Fruit fly (Drosophila melanogaster) whole organism, prepupa: ENCODE data around the gene Gk1.

Source experiments
- CG10631 ChIP-seq: fragments of 200-800 bp; sonication (Bioruptor generic); optimal IDR thresholded peaks from 2 replicates; lab custom pipeline; 2016; ENCODE audit warnings: missing biosample characterization, missing genetic modification characterization
- CG10669 ChIP-seq: fragments of 200-800 bp; sonication (Bioruptor generic); optimal IDR thresholded peaks from 3 replicates; lab custom pipeline; 2018; ENCODE audit warnings: missing biosample characterization, mild to moderate bottlenecking, missing genetic modification characterization, moderate library complexity
- CG11294 ChIP-seq: fragments of 200-800 bp; sonication (Bioruptor generic); IDR thresholded peaks from 2 replicates; pipeline ENCODE4 v1.3.6; 2022; ENCODE audit warnings: missing biosample characterization, missing genetic modification characterization
- CG11762 ChIP-seq: fragments of 200-800 bp; sonication (Bioruptor generic); optimal IDR thresholded peaks from 3 replicates; lab custom pipeline; 2016; ENCODE audit warnings: missing biosample characterization, missing genetic modification characterization; ENCODE audit not compliant: insufficient read depth
- CG11902 ChIP-seq: fragments of 200-800 bp; sonication (Bioruptor generic); optimal IDR thresholded peaks from 3 replicates; lab custom pipeline; 2016; ENCODE audit warnings: missing biosample characterization, missing genetic modification characterization
- CG15336 ChIP-seq: fragments of 200-800 bp; sonication (Bioruptor generic); IDR thresholded peaks from 2 replicates; pipeline ENCODE4 v1.3.6; 2022; ENCODE audit warnings: missing biosample characterization, missing genetic modification characterization
- CG1621 ChIP-seq: fragments of 200-800 bp; sonication (Bioruptor generic); optimal IDR thresholded peaks from 3 replicates; lab custom pipeline; 2018; ENCODE audit warnings: missing biosample characterization, mild to moderate bottlenecking, missing genetic modification characterization
- CG16779 ChIP-seq: fragments of 200-800 bp; sonication (Bioruptor generic); optimal IDR thresholded peaks from 3 replicates; lab custom pipeline; 2017; ENCODE audit warnings: missing biosample characterization, mild to moderate bottlenecking, missing genetic modification characterization
- CG3032 ChIP-seq: fragments of 200-800 bp; optimal IDR thresholded peaks from 2 replicates; lab custom pipeline; 2019; ENCODE audit warnings: missing biosample characterization, mild to moderate bottlenecking, missing genetic modification characterization, moderate library complexity
- CG34406 ChIP-seq: fragments of 200-800 bp; sonication (Bioruptor generic); optimal IDR thresholded peaks from 3 replicates; lab custom pipeline; 2016; ENCODE audit warnings: missing biosample characterization, missing genetic modification characterization
- CG4318 ChIP-seq: fragments of 200-800 bp; sonication (Bioruptor generic); optimal IDR thresholded peaks from 3 replicates; lab custom pipeline; 2017; ENCODE audit warnings: missing biosample characterization, mild to moderate bottlenecking, missing genetic modification characterization
- CG6163 ChIP-seq: fragments of 200-800 bp; sonication (Bioruptor generic); IDR thresholded peaks from 3 replicates; pipeline ENCODE4 v1.3.6; 2022; ENCODE audit warnings: missing biosample characterization, missing genetic modification characterization
- CG6854 ChIP-seq: fragments of 200-800 bp; sonication (Bioruptor generic); optimal IDR thresholded peaks from 2 replicates; lab custom pipeline; 2017; ENCODE audit warnings: missing biosample characterization, mild to moderate bottlenecking, missing genetic modification characterization
- CG7368 ChIP-seq: fragments of 200-800 bp; sonication (Bioruptor generic); optimal IDR thresholded peaks from 3 replicates; lab custom pipeline; 2016; ENCODE audit warnings: missing biosample characterization, missing genetic modification characterization
- CG8632 ChIP-seq: fragments of 200-800 bp; sonication (Bioruptor generic); optimal IDR thresholded peaks from 3 replicates; lab custom pipeline; 2016; ENCODE audit warnings: missing biosample characterization, missing genetic modification characterization
- CG9139 ChIP-seq: fragments of 200-800 bp; sonication (Bioruptor generic); optimal IDR thresholded peaks from 3 replicates; lab custom pipeline; 2017; ENCODE audit warnings: missing biosample characterization, mild to moderate bottlenecking, missing genetic modification characterization
- Eip75B ChIP-seq: fragments of 200-800 bp; sonication (Bioruptor generic); optimal IDR thresholded peaks from 3 replicates; lab custom pipeline; 2016; ENCODE audit warnings: missing biosample characterization, missing genetic modification characterization
- Eip78C ChIP-seq: fragments of 200-800 bp; sonication (Bioruptor generic); peaks from one replicate; lab custom pipeline; 2016; ENCODE audit warnings: missing biosample characterization, missing genetic modification characterization
- Eip93F ChIP-seq: fragments of 200-800 bp; sonication (Bioruptor generic); optimal IDR thresholded peaks from 2 replicates; lab custom pipeline; 2016; ENCODE audit warnings: missing biosample characterization, mild to moderate bottlenecking, missing genetic modification characterization
- Ets21C ChIP-seq: fragments of 200-800 bp; sonication (Bioruptor generic); optimal IDR thresholded peaks from 3 replicates; lab custom pipeline; 2016; ENCODE audit warnings: missing biosample characterization, missing genetic modification characterization
- Hr4 ChIP-seq: fragments of 200-800 bp; sonication (Bioruptor generic); optimal IDR thresholded peaks from 3 replicates; lab custom pipeline; 2016; ENCODE audit warnings: missing biosample characterization, missing genetic modification characterization
- Lpt ChIP-seq: fragments of 200-800 bp; sonication (Bioruptor generic); optimal IDR thresholded peaks from 3 replicates; lab custom pipeline; 2016; ENCODE audit warnings: missing biosample characterization, missing genetic modification characterization
- Smox ChIP-seq: fragments of 200-800 bp; sonication (Bioruptor generic); optimal IDR thresholded peaks from 3 replicates; lab custom pipeline; 2016; ENCODE audit warnings: missing biosample characterization, missing genetic modification characterization
- Sox102F ChIP-seq: fragments of 200-800 bp; sonication (Bioruptor generic); optimal IDR thresholded peaks from 2 replicates; lab custom pipeline; 2016; ENCODE audit warnings: missing biosample characterization, mild to moderate bottlenecking, missing genetic modification characterization
- achi ChIP-seq: fragments of 200-800 bp; sonication (Bioruptor generic); optimal IDR thresholded peaks from 3 replicates; lab custom pipeline; 2016; ENCODE audit warnings: missing biosample characterization, missing genetic modification characterization
- acj6 ChIP-seq: fragments of 200-800 bp; sonication (Bioruptor generic); optimal IDR thresholded peaks from 3 replicates; lab custom pipeline; 2016; ENCODE audit warnings: missing biosample characterization, missing genetic modification characterization
- dac ChIP-seq: fragments of 200-800 bp; sonication (Bioruptor generic); optimal IDR thresholded peaks from 2 replicates; lab custom pipeline; 2017; ENCODE audit warnings: missing biosample characterization, mild to moderate bottlenecking, missing genetic modification characterization
- dsx ChIP-seq: fragments of 200-800 bp; optimal IDR thresholded peaks from 3 replicates; lab custom pipeline; 2019; ENCODE audit warnings: missing biosample characterization, mild to moderate bottlenecking, missing genetic modification characterization, moderate library complexity; ENCODE audit not compliant: poor library complexity, severe bottlenecking
- eg ChIP-seq: fragments of 200-800 bp; sonication (Bioruptor generic); IDR thresholded peaks from 3 replicates; pipeline ENCODE4 v1.3.6; 2022; ENCODE audit warnings: missing biosample characterization, missing genetic modification characterization
- esn ChIP-seq: fragments of 200-800 bp; sonication (Bioruptor generic); optimal IDR thresholded peaks from 2 replicates; lab custom pipeline; 2016; ENCODE audit warnings: missing biosample characterization, mild to moderate bottlenecking, missing genetic modification characterization, moderate library complexity
- fd59A ChIP-seq: fragments of 200-800 bp; sonication (Bioruptor generic); optimal IDR thresholded peaks from 2 replicates; lab custom pipeline; 2017; ENCODE audit warnings: missing biosample characterization, mild to moderate bottlenecking, missing genetic modification characterization, missing genetic modification reagents
- fd85E ChIP-seq: fragments of 200-800 bp; sonication (Bioruptor generic); optimal IDR thresholded peaks from 3 replicates; lab custom pipeline; 2016; ENCODE audit warnings: missing biosample characterization, missing genetic modification characterization
- fkh ChIP-seq: fragments of 200-800 bp; sonication (Bioruptor generic); optimal IDR thresholded peaks from 3 replicates; lab custom pipeline; 2017; ENCODE audit warnings: missing biosample characterization, mild to moderate bottlenecking, missing genetic modification characterization, moderate library complexity
- lz ChIP-seq: fragments of 200-800 bp; sonication (Bioruptor generic); optimal IDR thresholded peaks from 3 replicates; lab custom pipeline; 2016; ENCODE audit warnings: missing biosample characterization, missing genetic modification characterization
- net ChIP-seq: fragments of 200-800 bp; sonication (Bioruptor generic); optimal IDR thresholded peaks from 3 replicates; lab custom pipeline; 2016; ENCODE audit warnings: missing biosample characterization, missing genetic modification characterization
- salr ChIP-seq, 2 experiments: fragments of 200-800 bp; sonication (Bioruptor generic); optimal IDR thresholded peaks; 3 replicates each; lab custom pipeline; 2016 to 2018; ENCODE audit warnings: missing biosample characterization in 2 of 2, missing genetic modification characterization in 2 of 2, mild to moderate bottlenecking in 1 of 2
- ss ChIP-seq, 2 experiments: fragments of 200-800 bp; sonication (Bioruptor generic); optimal IDR thresholded peaks; 2 replicates in 1 of 2; 3 replicates in 1 of 2; lab custom pipeline; 2017 to 2018; ENCODE audit warnings: mild to moderate bottlenecking in 2 of 2, missing biosample characterization in 2 of 2, missing genetic modification characterization in 2 of 2, moderate library complexity in 1 of 2
- topi ChIP-seq: fragments of 200-800 bp; sonication (Bioruptor generic); optimal IDR thresholded peaks from 3 replicates; lab custom pipeline; 2016; ENCODE audit warnings: missing biosample characterization, missing genetic modification characterization
- vri ChIP-seq: fragments of 200-800 bp; sonication (Bioruptor generic); optimal IDR thresholded peaks from 3 replicates; lab custom pipeline; 2016; ENCODE audit warnings: missing biosample characterization, mild to moderate bottlenecking, missing genetic modification characterization

Gk1 gene

DNA sequence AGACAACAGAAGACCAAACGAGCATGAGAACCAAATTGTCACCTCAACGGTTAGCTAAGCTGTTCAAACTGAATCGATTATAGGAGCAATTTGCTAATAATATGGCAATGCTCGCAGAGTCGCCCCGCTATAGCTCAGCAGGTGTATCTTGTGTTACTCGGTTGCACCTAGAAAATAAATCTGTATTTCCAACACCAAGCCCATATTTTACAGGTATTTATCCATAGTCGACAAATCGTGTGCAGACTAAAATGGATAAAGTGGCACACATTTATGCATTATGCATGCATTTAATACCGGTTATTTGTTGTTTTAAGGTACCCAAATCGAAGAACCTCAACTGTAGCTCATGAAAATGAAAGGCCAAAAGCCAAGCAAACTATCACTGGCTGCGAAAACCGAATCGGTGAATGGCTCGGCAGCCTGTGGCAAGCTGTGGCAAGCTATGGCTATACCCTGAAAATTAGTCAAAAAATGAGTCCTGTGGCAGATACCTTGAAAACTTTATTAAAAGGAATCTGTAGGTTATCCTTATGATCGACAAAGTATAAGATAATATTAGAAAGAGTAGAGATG is 26.6 kb downstream of the Gk1 start, which contains the start of gene Vdup1:
Gene Vdup1, minus strand, starts transcription at position 51 of the 576 bp plus-strand sequence.
- peak; percentile 5 for TF ChIP-seq Hr4 (GFP tag; lab: Kevin White, UChicago)
- TF ChIP-seq topi: no peak
- peak; percentile 12; the same call in 1 of the 3 replicates for TF ChIP-seq eg
- peak; percentile 62 for TF ChIP-seq Eip78C (GFP tag; lab: Kevin White, UChicago)
- TF ChIP-seq, all 60 proteins: peak for 3

- TF ChIP-seq lz (GFP tag; lab: Kevin White, UChicago) (no peak), CG6854 (peak; percentile 17), CG10669 (GFP tag; lab: Kevin White, UChicago) (no peak), CG6163 (GFP tag; lab: Robert Waterston, UW) (0 out of 3 replicates have a peak, but pooled peaks have one; percentile 24), fkh (GFP tag; lab: Kevin White, UChicago) (peak; percentile 30), vri (GFP tag; lab: Kevin White, UChicago) (peak; percentile 68), net (GFP tag; lab: Kevin White, UChicago) (no peak), Lpt (GFP tag; lab: Kevin White, UChicago) (peak; percentile 21), dac (GFP tag; lab: Kevin White, UChicago) (no peak), eg (0 out of 3 replicates have a peak, but pooled peaks have one; percentile 16)
Measured at dm6 chr3L:178445-178844, 27.2 kb downstream of the Gk1 start.

DNA sequence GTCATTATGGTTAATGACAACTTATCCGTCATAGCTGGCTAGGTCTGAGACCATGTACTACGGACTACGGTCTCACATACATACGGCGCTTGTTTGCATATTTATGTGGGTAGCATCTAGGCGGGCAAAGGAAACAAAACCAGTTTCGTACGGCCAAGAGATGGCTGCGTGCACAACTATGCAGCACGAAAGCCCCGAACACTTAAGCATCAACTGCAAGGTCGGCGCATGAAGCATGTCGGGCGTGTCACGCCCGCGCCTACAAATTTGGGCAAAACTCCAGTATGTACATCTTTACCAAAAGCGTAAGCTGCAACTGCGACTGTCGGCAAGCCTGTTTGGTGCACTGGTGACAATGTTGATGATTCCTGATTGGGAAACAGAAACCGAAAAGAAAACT is 27.7 kb downstream of the Gk1 start:
- TF ChIP-seq CG4318 (GFP tag; lab: Kevin White, UChicago) (no peak), acj6 (GFP tag; lab: Kevin White, UChicago) (no peak), CG1621 (peak; percentile 83), fkh (GFP tag; lab: Kevin White, UChicago) (peak; percentile 11), CG11762 (GFP tag; lab: Kevin White, UChicago) (no peak), ss (GFP tag; optimal IDR thresholded peaks at IDR 0.05; lab: Kevin White, UChicago) (peak; percentile 23 to 62), eg (0 out of 3 replicates have a peak, but pooled peaks have one; percentile 28), net (GFP tag; lab: Kevin White, UChicago) (no peak), Eip78C (GFP tag; lab: Kevin White, UChicago) (peak; percentile 46), CG10669 (GFP tag; lab: Kevin White, UChicago) (no peak), achi (GFP tag; lab: Kevin White, UChicago) (no peak), CG11294 (GFP tag; lab: Robert Waterston, UW) (no peak), CG34406 (no peak), CG16779 (no peak), dsx (peak; percentile 9)

dm6 chr3L:175949-176348 is 29.7 kb downstream of the Gk1 start, which contains the start of gene CG7049:
CG7049 (minus strand) TSS chr3L:176228.
- TF ChIP-seq CG8632 (GFP tag; lab: Kevin White, UChicago) (no peak), CG6854 (peak; percentile 8), CG1621 (peak; percentile 18), Eip78C (GFP tag; lab: Kevin White, UChicago) (peak; percentile 63), fkh (GFP tag; lab: Kevin White, UChicago) (peak; percentile 28)
- TF ChIP-seq, all 60 proteins: peak for 4

DNA sequence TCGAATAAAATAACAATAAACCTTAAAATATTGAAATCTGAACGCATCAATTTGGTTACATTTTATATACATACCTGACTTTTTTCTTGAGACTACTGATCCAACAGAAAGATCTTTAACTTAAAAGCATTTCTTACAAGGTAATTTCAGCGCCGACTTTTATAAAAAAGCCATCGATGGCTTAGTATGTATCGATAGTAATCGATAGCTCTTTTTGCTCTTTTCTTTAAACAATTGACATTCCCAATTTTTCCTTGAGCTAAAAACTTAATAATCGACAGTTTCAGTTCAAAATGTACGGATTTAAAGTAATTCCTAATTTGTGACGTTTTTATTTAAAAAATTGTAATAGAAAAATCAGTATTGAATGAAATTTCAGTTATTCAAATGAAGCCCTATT is 31.1 kb downstream of the Gk1 start:
- TF ChIP-seq Eip75B (GFP tag; lab: Kevin White, UChicago): no peak
- peak; percentile 49 for TF ChIP-seq Eip78C (GFP tag; lab: Kevin White, UChicago)
- peak; percentile 24 for TF ChIP-seq esn (GFP tag; lab: Kevin White, UChicago)
- no peak for TF ChIP-seq CG3032 (tag; lab: Kevin White, UChicago)
- no peak for TF ChIP-seq CG15336
- TF ChIP-seq CG11294 (GFP tag; lab: Robert Waterston, UW): no peak
- no peak for TF ChIP-seq ss (GFP tag; optimal IDR thresholded peaks at IDR 0.05; lab: Kevin White, UChicago)
- no peak for TF ChIP-seq CG1621
- TF ChIP-seq CG7368: no peak
- no peak for TF ChIP-seq acj6 (GFP tag; lab: Kevin White, UChicago)
- no peak for TF ChIP-seq Ets21C (GFP tag; lab: Kevin White, UChicago)
- no peak for TF ChIP-seq CG9139
- TF ChIP-seq Lpt (GFP tag; lab: Kevin White, UChicago): no peak
- TF ChIP-seq CG11902 (GFP tag; lab: Kevin White, UChicago): no peak
- no peak for TF ChIP-seq dac (GFP tag; lab: Kevin White, UChicago)
- peak; percentile 36 for TF ChIP-seq dsx
- TF ChIP-seq CG10631 (GFP tag; lab: Kevin White, UChicago): no peak
- TF ChIP-seq Sox102F (GFP tag; lab: Kevin White, UChicago): no peak
- TF ChIP-seq achi (GFP tag; lab: Kevin White, UChicago): peak; percentile 28
- TF ChIP-seq fd85E (GFP tag; lab: Kevin White, UChicago): no peak
- no peak for TF ChIP-seq CG11762 (GFP tag; lab: Kevin White, UChicago)
- TF ChIP-seq Hr4 (GFP tag; lab: Kevin White, UChicago): no peak
- no peak for TF ChIP-seq Smox (GFP tag; lab: Kevin White, UChicago)
- TF ChIP-seq CG8632 (GFP tag; lab: Kevin White, UChicago): no peak
- no peak for TF ChIP-seq Eip93F (GFP tag; lab: Kevin White, UChicago)
- TF ChIP-seq fkh (GFP tag; lab: Kevin White, UChicago): no peak
- no peak for TF ChIP-seq topi
- no peak for TF ChIP-seq fd59A
- no peak for TF ChIP-seq salr (GFP tag; optimal IDR thresholded peaks at IDR 0.05; lab: Kevin White, UChicago)
